Worm (Caenorhabditis elegans) whole organism, early embryonic: ENCODE data around the gene srv-3.
A peak's percentile ranks its signal among the peaks of the same experiment; 100 is the strongest.

Source experiments
- F13C5.2 ChIP-seq: sonication (generic microtip); optimal IDR thresholded peaks from 2 replicates; lab custom pipeline; 2017; ENCODE audit warnings: mild to moderate bottlenecking, missing genetic modification characterization, inconsistent platforms, missing compliant biosample characterization
- ama-1 ChIP-seq: fragments of 150-350 bp; optimal IDR thresholded peaks from 2 replicates; lab custom pipeline; 2014
- flt-1 ChIP-seq: fragments of 200-800 bp; sonication (Bioruptor generic); IDR thresholded peaks from 2 replicates; pipeline ENCODE4 v1.3.6; 2022; ENCODE audit warnings: missing genetic modification characterization, missing compliant biosample characterization
- hmbx-1 ChIP-seq: sonication (generic microtip); optimal IDR thresholded peaks from 2 replicates; lab custom pipeline; 2016; ENCODE audit warnings: mild to moderate bottlenecking, missing genetic modification characterization, missing compliant biosample characterization
- hnd-1 ChIP-seq: sonication (generic microtip); optimal IDR thresholded peaks from 2 replicates; lab custom pipeline; 2016; ENCODE audit warnings: missing genetic modification characterization, missing compliant biosample characterization
- pes-1 ChIP-seq: fragments of 200-800 bp; sonication (Bioruptor generic); IDR thresholded peaks from 2 replicates; pipeline ENCODE4 v1.3.6; 2022; ENCODE audit warnings: missing genetic modification reagents, missing genetic modification characterization, missing compliant biosample characterization
- scrt-1 ChIP-seq: fragments of 200-800 bp; sonication (Bioruptor generic); IDR thresholded peaks from 2 replicates; pipeline ENCODE4 v1.3.6; 2022; ENCODE audit warnings: missing genetic modification characterization, missing compliant biosample characterization
- tra-4 ChIP-seq: sonication (generic microtip); optimal IDR thresholded peaks from 2 replicates; lab custom pipeline; 2017; ENCODE audit warnings: missing genetic modification characterization, missing compliant biosample characterization

DNA sequence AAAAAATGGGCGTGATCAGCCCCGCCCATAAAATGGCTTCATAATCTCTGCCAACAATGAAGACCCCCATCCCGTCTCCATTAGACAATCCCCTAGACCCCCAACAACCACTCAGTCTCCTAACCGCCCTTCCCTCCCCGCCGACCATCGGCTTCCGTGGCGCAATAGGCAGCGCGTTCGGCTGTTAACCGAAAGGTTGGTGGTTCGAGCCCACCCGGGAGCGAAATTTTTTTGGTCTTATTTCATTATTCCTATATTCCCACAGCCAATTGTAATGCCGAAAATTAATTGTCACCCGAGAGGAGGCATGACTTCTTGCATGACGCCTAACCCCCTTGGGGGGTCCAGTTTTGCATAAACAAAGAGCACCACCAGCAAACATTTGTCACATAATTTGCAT is 14.1 kb upstream of the srv-3 start:
- TF ChIP-seq hmbx-1, result peak; percentile 37
- no peak for TF ChIP-seq ama-1 (lab: Kevin White, UChicago)
- TF ChIP-seq F13C5.2, result peak; percentile 78
- peak; percentile 83 for TF ChIP-seq scrt-1
- TF ChIP-seq hnd-1 (tag; lab: Kevin White, UChicago), result peak; percentile 52
- TF ChIP-seq pes-1 (GFP tag; lab: Robert Waterston, UW), result peak; percentile 89
- TF ChIP-seq flt-1 (GFP tag; lab: Robert Waterston, UW), result peak; percentile 85
- TF ChIP-seq tra-4 (tag; lab: Kevin White, UChicago), result peak; percentile 39
